Fruit fly (Drosophila melanogaster) whole organism, adult: ENCODE data around the gene Zip102B.
A peak's percentile ranks its signal among the peaks of the same experiment; 100 is the strongest.

Source experiments
- CG11617 ChIP-seq: fragments of 200-800 bp; sonication (Bioruptor generic); optimal IDR thresholded peaks from 2 replicates; lab custom pipeline; 2017; ENCODE audit warnings: mild to moderate bottlenecking, missing biosample characterization, missing genetic modification reagents, missing genetic modification characterization
- CG12768 ChIP-seq: fragments of 200-800 bp; sonication (Bioruptor generic); optimal IDR thresholded peaks from 2 replicates; lab custom pipeline; 2017; ENCODE audit warnings: missing biosample characterization, missing genetic modification characterization, mild to moderate bottlenecking, moderate library complexity, missing genetic modification reagents
- CG14711 ChIP-seq: fragments of 200-800 bp; sonication (Bioruptor generic); optimal IDR thresholded peaks from 2 replicates; lab custom pipeline; 2018; ENCODE audit warnings: missing biosample characterization, mild to moderate bottlenecking, missing genetic modification characterization, moderate library complexity
- CG1620 ChIP-seq: fragments of 200-800 bp; sonication (Bioruptor generic); optimal IDR thresholded peaks from 2 replicates; lab custom pipeline; 2016; ENCODE audit warnings: missing biosample characterization, missing genetic modification characterization
- CG33017 ChIP-seq: fragments of 200-800 bp; sonication (Bioruptor generic); optimal IDR thresholded peaks from 2 replicates; lab custom pipeline; 2018; ENCODE audit warnings: missing biosample characterization, mild to moderate bottlenecking, missing genetic modification characterization, moderate library complexity
- CG5204 ChIP-seq: fragments of 200-800 bp; sonication (Bioruptor generic); optimal IDR thresholded peaks from 2 replicates; lab custom pipeline; 2016; ENCODE audit warnings: missing biosample characterization, missing genetic modification characterization
- CG7045 ChIP-seq: fragments of 200-800 bp; sonication (Bioruptor generic); optimal IDR thresholded peaks from 2 replicates; lab custom pipeline; 2017; ENCODE audit warnings: missing biosample characterization, mild to moderate bottlenecking, missing genetic modification characterization
- CG7101 ChIP-seq: fragments of 200-800 bp; sonication (Bioruptor generic); optimal IDR thresholded peaks from 2 replicates; lab custom pipeline; 2018; ENCODE audit warnings: missing biosample characterization, mild to moderate bottlenecking, missing genetic modification characterization, moderate library complexity
- Clk ChIP-seq: fragments of 200-800 bp; sonication (Bioruptor generic); optimal IDR thresholded peaks from 2 replicates; lab custom pipeline; 2017; ENCODE audit warnings: missing biosample characterization, missing genetic modification characterization
- Crg-1 ChIP-seq: fragments of 200-800 bp; sonication (Bioruptor generic); optimal IDR thresholded peaks from 2 replicates; lab custom pipeline; 2016; ENCODE audit warnings: missing biosample characterization, missing genetic modification characterization
- Hr96 ChIP-seq: fragments of 200-800 bp; sonication (Bioruptor generic); optimal IDR thresholded peaks from 2 replicates; lab custom pipeline; 2016; ENCODE audit warnings: missing biosample characterization, missing genetic modification characterization
- Mnt ChIP-seq: fragments of 200-800 bp; sonication (Bioruptor generic); optimal IDR thresholded peaks from 2 replicates; lab custom pipeline; 2016; ENCODE audit warnings: missing biosample characterization, mild to moderate bottlenecking, missing genetic modification characterization
- bab1 ChIP-seq: fragments of 200-800 bp; sonication (Bioruptor generic); optimal IDR thresholded peaks from 3 replicates; lab custom pipeline; 2019; ENCODE audit warnings: missing biosample characterization, mild to moderate bottlenecking, missing genetic modification characterization, moderate library complexity
- cic ChIP-seq: fragments of 200-800 bp; sonication (Bioruptor generic); optimal IDR thresholded peaks from 2 replicates; lab custom pipeline; 2017; ENCODE audit warnings: missing biosample characterization, mild to moderate bottlenecking, missing genetic modification characterization, moderate library complexity
- cnc ChIP-seq, 2 experiments: fragments of >200 bp; optimal IDR thresholded peaks; 2 replicates each; lab custom pipeline; 2017
- kay ChIP-seq: fragments of 200-800 bp; sonication (Bioruptor generic); peaks from one replicate; lab custom pipeline; 2016; ENCODE audit warnings: missing biosample characterization, missing genetic modification characterization, borderline replicate concordance
- ovo ChIP-seq: fragments of 200-800 bp; sonication (Bioruptor generic); optimal IDR thresholded peaks from 2 replicates; lab custom pipeline; 2016; ENCODE audit warnings: missing biosample characterization, missing genetic modification characterization
- pad ChIP-seq: fragments of 200-800 bp; sonication (Bioruptor generic); optimal IDR thresholded peaks from 3 replicates; lab custom pipeline; 2017; ENCODE audit warnings: missing biosample characterization, missing genetic modification characterization, mild to moderate bottlenecking, moderate library complexity, missing genetic modification reagents
- tj ChIP-seq: fragments of 200-800 bp; sonication (Bioruptor generic); optimal IDR thresholded peaks from 3 replicates; lab custom pipeline; 2017; ENCODE audit warnings: missing biosample characterization, mild to moderate bottlenecking, missing genetic modification characterization, moderate library complexity
- toe ChIP-seq: fragments of 200-800 bp; sonication (Bioruptor generic); optimal IDR thresholded peaks from 2 replicates; lab custom pipeline; 2016; ENCODE audit warnings: missing biosample characterization, missing genetic modification characterization

Gene Zip102B

dm6 chr4:313696-314104 is at the start of gene Zip102B:
Gene Zip102B, minus strand, starts transcription at chr4:314087.
- TF ChIP-seq kay (GFP tag; lab: Kevin White, UChicago) (peak; percentile 65), Crg-1 (GFP tag; lab: Kevin White, UChicago) (no peak), CG11617 (peak; percentile 9), bab1 (peak; percentile 38), CG14711 (tag; lab: Kevin White, UChicago) (peak; percentile 9)

- TF ChIP-seq toe (GFP tag; lab: Kevin White, UChicago) (peak; percentile 17), Mnt (no peak), bab1 (peak; percentile 61), CG7045 (no peak), CG5204 (GFP tag; lab: Kevin White, UChicago) (peak; percentile 44), CG7101 (peak; percentile 20), tj (GFP tag; lab: Kevin White, UChicago) (peak; percentile 12), pad (GFP tag; lab: Kevin White, UChicago) (peak; percentile 1)
These were observed 45.9 kb upstream of the Zip102B start, which contains the start of gene Hcf for dm6 chr4:359759-360290. Gene Hcf, plus strand, starts transcription at chr4:359938.

- no peak for TF ChIP-seq CG5204 (GFP tag; lab: Kevin White, UChicago)
- TF ChIP-seq bab1, result no peak
- TF ChIP-seq CG33017 (tag; lab: Kevin White, UChicago), result no peak
- TF ChIP-seq CG7101, result no peak
- TF ChIP-seq Mnt, result no peak
- no peak for TF ChIP-seq tj (GFP tag; lab: Kevin White, UChicago)
- TF ChIP-seq cic (GFP tag; lab: Kevin White, UChicago), result peak; percentile 42
- no peak for TF ChIP-seq CG14711 (tag; lab: Kevin White, UChicago)
- TF ChIP-seq ovo, result no peak
- TF ChIP-seq kay (GFP tag; lab: Kevin White, UChicago), result peak; percentile 4
- no peak for TF ChIP-seq toe (GFP tag; lab: Kevin White, UChicago)
- TF ChIP-seq Crg-1 (GFP tag; lab: Kevin White, UChicago), result no peak
- no peak for TF ChIP-seq CG12768 (GFP tag; lab: Kevin White, UChicago)
- TF ChIP-seq Hr96 (GFP tag; lab: Kevin White, UChicago), result no peak
These were observed 45.0 kb upstream of the Zip102B start for dm6 chr4:358930-359268.

- TF ChIP-seq CG14711 (tag; lab: Kevin White, UChicago) (no peak), CG1620 (no peak), ovo (no peak), cnc (optimal IDR thresholded peaks at IDR 0.05; lab: Kevin White, UChicago) (no peak), CG33017 (tag; lab: Kevin White, UChicago) (no peak), cic (GFP tag; lab: Kevin White, UChicago) (no peak), toe (GFP tag; lab: Kevin White, UChicago) (no peak), tj (GFP tag; lab: Kevin White, UChicago) (peak; percentile 33), CG11617 (no peak), CG7045 (no peak), CG7101 (no peak), Crg-1 (GFP tag; lab: Kevin White, UChicago) (no peak), CG5204 (GFP tag; lab: Kevin White, UChicago) (no peak), Hr96 (GFP tag; lab: Kevin White, UChicago) (no peak), bab1 (peak; percentile 34), CG12768 (GFP tag; lab: Kevin White, UChicago) (no peak), kay (GFP tag; lab: Kevin White, UChicago) (peak; percentile 53), pad (GFP tag; lab: Kevin White, UChicago) (no peak), Mnt (peak; percentile 29), Clk (no peak)
These were observed 44.4 kb upstream of the Zip102B start, which contains the start of gene PMCA for dm6 chr4:358093-358929. Gene PMCA, minus strand, starts transcription at chr4:358917.

- TF ChIP-seq kay (GFP tag; lab: Kevin White, UChicago) (peak; percentile 90), CG5204 (GFP tag; lab: Kevin White, UChicago) (no peak)
These were observed 22.1 kb upstream of the Zip102B start for dm6 chr4:336021-336420.

- no peak for TF ChIP-seq CG5204 (GFP tag; lab: Kevin White, UChicago)
- TF ChIP-seq CG11617, result no peak
- no peak for TF ChIP-seq tj (GFP tag; lab: Kevin White, UChicago)
- no peak for TF ChIP-seq CG7101
- no peak for TF ChIP-seq Crg-1 (GFP tag; lab: Kevin White, UChicago)
- no peak for TF ChIP-seq Mnt
- no peak for TF ChIP-seq CG33017 (tag; lab: Kevin White, UChicago)
- TF ChIP-seq CG1620, result no peak
- no peak for TF ChIP-seq cic (GFP tag; lab: Kevin White, UChicago)
- no peak for TF ChIP-seq cnc (optimal IDR thresholded peaks at IDR 0.05; lab: Kevin White, UChicago)
- TF ChIP-seq ovo, result no peak
- TF ChIP-seq pad (GFP tag; lab: Kevin White, UChicago), result no peak
- no peak for TF ChIP-seq CG7045
- no peak for TF ChIP-seq bab1
- no peak for TF ChIP-seq kay (GFP tag; lab: Kevin White, UChicago)
- no peak for TF ChIP-seq Hr96 (GFP tag; lab: Kevin White, UChicago)
- no peak for TF ChIP-seq Clk
- TF ChIP-seq CG14711 (tag; lab: Kevin White, UChicago), result no peak
- no peak for TF ChIP-seq toe (GFP tag; lab: Kevin White, UChicago)
- no peak for TF ChIP-seq CG12768 (GFP tag; lab: Kevin White, UChicago)
These were observed 18.4 kb upstream of the Zip102B start for dm6 chr4:332268-332667.
